Comparison of ENCODE assay signal across 5 worm cellular contexts in the genomic region with DNA sequence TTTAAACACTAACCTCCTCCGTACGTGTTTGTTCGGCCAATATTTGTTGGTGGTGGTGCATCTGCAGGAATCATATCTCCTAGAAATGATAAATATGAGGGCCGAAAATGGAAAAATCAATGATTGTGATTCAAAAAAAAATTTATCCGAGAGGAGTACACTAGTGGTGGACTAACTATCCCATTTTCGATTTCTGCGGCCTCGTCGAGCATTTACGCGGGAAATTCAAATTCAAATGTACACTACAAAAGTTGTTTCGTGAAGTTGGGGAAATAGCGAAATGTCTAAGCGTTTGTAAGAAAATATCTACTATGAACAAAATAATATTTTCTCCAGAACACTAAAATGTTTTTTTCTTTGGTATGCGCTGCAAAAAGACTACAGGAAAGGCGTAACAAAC.
TF ChIP-seq lines count a peak whose summit lies in the region.

No protein-coding gene starts in this region.

TF ChIP-seq in whole organism, L1 larva, 84 proteins besides CTCF, POLR2A, EP300 and RAD21 (continues in another document):
- TF ChIP-seq C04F5.9 (tag; optimal IDR thresholded peaks at IDR 0.05; lab: Kevin White, UChicago) (peak; percentile 72), rnt-1 (tag; optimal IDR thresholded peaks at IDR 0.05; lab: Kevin White, UChicago) (peak; percentile 96), snu-23 (GFP tag; optimal IDR thresholded peaks at IDR 0.05; lab: Kevin White, UChicago) (peak; percentile 73), dpl-1 (GFP tag; optimal IDR thresholded peaks at IDR 0.05; lab: Kevin White, UChicago) (peak; percentile 90 to 93 (median 93)), pax-3 (tag; optimal IDR thresholded peaks at IDR 0.05; lab: Kevin White, UChicago) (peak; percentile 80), tlp-1 (tag; optimal IDR thresholded peaks at IDR 0.05; lab: Kevin White, UChicago) (no peak), ceh-88 (GFP tag; IDR thresholded peaks at IDR 0.05; lab: Robert Waterston, UW) (no peak), irx-1 (tag; optimal IDR thresholded peaks at IDR 0.05; lab: Kevin White, UChicago) (peak; percentile 86), nhr-77 (tag; optimal IDR thresholded peaks at IDR 0.05; lab: Kevin White, UChicago) (no peak), mab-9 (GFP tag; IDR thresholded peaks at IDR 0.05; lab: Robert Waterston, UW) (0 out of 2 replicates have a peak, but pooled peaks have one; percentile 48), F16B12.6 (tag; optimal IDR thresholded peaks at IDR 0.05; lab: Kevin White, UChicago) (peak; percentile 12), hlh-17 (GFP tag; optimal IDR thresholded peaks at IDR 0.05; lab: Kevin White, UChicago; ENCODE audit: borderline replicate concordance) (no peak), fos-1 (tag; optimal IDR thresholded peaks at IDR 0.05; lab: Kevin White, UChicago) (peak; percentile 16), nhr-47 (tag; optimal IDR thresholded peaks at IDR 0.05; lab: Kevin White, UChicago) (peak; percentile 86), egl-13 (tag; optimal IDR thresholded peaks at IDR 0.05; lab: Kevin White, UChicago) (peak; percentile 66), lsy-2 (tag; optimal IDR thresholded peaks at IDR 0.05; lab: Kevin White, UChicago) (peak; percentile 32 to 72), nhr-85 (tag; lab: Kevin White, UChicago) (peak; percentile 94)

TF ChIP-seq in whole organism, L3 larva, 47 proteins besides CTCF, POLR2A, EP300 and RAD21:
- TF ChIP-seq nfya-1 (tag; optimal IDR thresholded peaks at IDR 0.05; lab: Kevin White, UChicago; ENCODE audit: insufficient read depth) (peak; percentile 27), ama-1 (optimal IDR thresholded peaks at IDR 0.05; lab: Kevin White, UChicago) (no peak), ceh-28 (tag; optimal IDR thresholded peaks at IDR 0.05; lab: Kevin White, UChicago) (peak; percentile 43), nhr-25 (tag; optimal IDR thresholded peaks at IDR 0.05; lab: Kevin White, UChicago) (peak; percentile 23), elt-2 (tag; optimal IDR thresholded peaks at IDR 0.05; lab: Kevin White, UChicago) (peak; percentile 18), elt-3 (tag; optimal IDR thresholded peaks at IDR 0.05; lab: Kevin White, UChicago) (no peak), nhr-11 (tag; optimal IDR thresholded peaks at IDR 0.05; lab: Kevin White, UChicago) (no peak), nhr-23 (tag; optimal IDR thresholded peaks at IDR 0.05; lab: Kevin White, UChicago) (peak; percentile 69), lsy-12 (tag; optimal IDR thresholded peaks at IDR 0.05; lab: Kevin White, UChicago) (peak; percentile 30), ceh-16 (tag; optimal IDR thresholded peaks at IDR 0.05; lab: Kevin White, UChicago) (no peak), hmg-11 (tag; optimal IDR thresholded peaks at IDR 0.05; lab: Kevin White, UChicago) (peak; percentile 29), lin-15B (tag; optimal IDR thresholded peaks at IDR 0.05; lab: Kevin White, UChicago) (peak; percentile 59), pha-4 (tag; optimal IDR thresholded peaks at IDR 0.05; lab: Kevin White, UChicago) (peak; percentile 74), R02D3.7 (tag; optimal IDR thresholded peaks at IDR 0.05; lab: Kevin White, UChicago) (no peak), lin-39 (tag; optimal IDR thresholded peaks at IDR 0.05; lab: Kevin White, UChicago) (peak; percentile 32), jun-1 (tag; optimal IDR thresholded peaks at IDR 0.05; lab: Kevin White, UChicago) (peak; percentile 12), nhr-43 (tag; optimal IDR thresholded peaks at IDR 0.05; lab: Kevin White, UChicago; ENCODE audit: poor library complexity, severe bottlenecking) (peak; percentile 84)

TF ChIP-seq in whole organism, early embryonic, 17 proteins besides CTCF, POLR2A, EP300 and RAD21:
- TF ChIP-seq tbx-11 (GFP tag; IDR thresholded peaks at IDR 0.05; lab: Robert Waterston, UW): no peak
- TF ChIP-seq hmbx-1 (tag; optimal IDR thresholded peaks at IDR 0.05; lab: Kevin White, UChicago): no peak
- peak; percentile 21 for TF ChIP-seq F13C5.2 (tag; optimal IDR thresholded peaks at IDR 0.05; lab: Kevin White, UChicago)
- TF ChIP-seq tbx-37 (GFP tag; conservative IDR thresholded peaks at IDR 0.05; lab: Robert Waterston, UW): peak; percentile 83
- no peak for TF ChIP-seq flt-1 (GFP tag; IDR thresholded peaks at IDR 0.05; lab: Robert Waterston, UW)
- TF ChIP-seq ama-1 (optimal IDR thresholded peaks at IDR 0.05; lab: Kevin White, UChicago): no peak
- no peak for TF ChIP-seq ceh-13 (GFP tag; optimal IDR thresholded peaks at IDR 0.05; lab: Kevin White, UChicago)
- TF ChIP-seq ceh-36 (tag; optimal IDR thresholded peaks at IDR 0.05; lab: Kevin White, UChicago): no peak
- no peak for TF ChIP-seq tra-4 (tag; optimal IDR thresholded peaks at IDR 0.05; lab: Kevin White, UChicago)
- TF ChIP-seq B0310.2 (tag; optimal IDR thresholded peaks at IDR 0.05; lab: Kevin White, UChicago): no peak
- peak; percentile 23 for TF ChIP-seq ets-7 (tag; optimal IDR thresholded peaks at IDR 0.05; lab: Kevin White, UChicago)
- TF ChIP-seq hmg-4 (GFP tag; optimal IDR thresholded peaks at IDR 0.05; lab: Kevin White, UChicago): no peak
- no peak for TF ChIP-seq pes-1 (GFP tag; IDR thresholded peaks at IDR 0.05; lab: Robert Waterston, UW)
- no peak for TF ChIP-seq aly-1 (tag; optimal IDR thresholded peaks at IDR 0.05; lab: Kevin White, UChicago)
- no peak for TF ChIP-seq sea-1 (GFP tag; conservative IDR thresholded peaks at IDR 0.05; lab: Robert Waterston, UW)
- no peak for TF ChIP-seq scrt-1 (GFP tag; IDR thresholded peaks at IDR 0.05; lab: Robert Waterston, UW)
- TF ChIP-seq hnd-1 (tag; optimal IDR thresholded peaks at IDR 0.05; lab: Kevin White, UChicago): peak; percentile 13
TF ChIP-seq in whole organism, early embryonic: peak in this region for 4.

TF ChIP-seq in whole organism, midembryonic, 9 proteins besides CTCF, POLR2A, EP300 and RAD21:
- TF ChIP-seq ztf-29 (GFP tag; IDR thresholded peaks at IDR 0.05; lab: Robert Waterston, UW): no peak
- TF ChIP-seq cog-1 (tag; optimal IDR thresholded peaks at IDR 0.05; lab: Kevin White, UChicago): peak; percentile 39
- TF ChIP-seq tab-1 (GFP tag; IDR thresholded peaks at IDR 0.05; lab: Robert Waterston, UW): no peak
- peak; percentile 71 for TF ChIP-seq ztf-23 (GFP tag; IDR thresholded peaks at IDR 0.05; lab: Robert Waterston, UW)
- TF ChIP-seq T22C8.4 (GFP tag; IDR thresholded peaks at IDR 0.05; lab: Robert Waterston, UW): peak; percentile 38; the same call in 1 of the 2 replicates
- TF ChIP-seq flt-1 (GFP tag; IDR thresholded peaks at IDR 0.05; lab: Robert Waterston, UW): peak; percentile 47; the same call in 1 of the 2 replicates

TF ChIP-seq in whole organism, young adult, 124 proteins besides CTCF, POLR2A, EP300 and RAD21 (continues in another document):
- TF ChIP-seq repo-1 (tag; optimal IDR thresholded peaks at IDR 0.05; lab: Kevin White, UChicago) (no peak), dpl-1 (GFP tag; optimal IDR thresholded peaks at IDR 0.05; lab: Kevin White, UChicago) (peak; percentile 54), Y79H2A.3 (GFP tag; conservative IDR thresholded peaks at IDR 0.05; lab: Robert Waterston, UW) (no peak), B0261.1 (tag; optimal IDR thresholded peaks at IDR 0.05; lab: Kevin White, UChicago) (no peak), ceh-100 (GFP tag; IDR thresholded peaks at IDR 0.05; lab: Robert Waterston, UW) (peak; percentile 53), ceh-27 (GFP tag; optimal IDR thresholded peaks at IDR 0.05; lab: Kevin White, UChicago) (peak; percentile 56), K12H6.12 (tag; optimal IDR thresholded peaks at IDR 0.05; lab: Kevin White, UChicago) (peak; percentile 58), Y67H2A.10 (GFP tag; conservative IDR thresholded peaks at IDR 0.05; lab: Robert Waterston, UW) (no peak), lin-54 (GFP tag; optimal IDR thresholded peaks at IDR 0.05; lab: Kevin White, UChicago) (peak; percentile 92), K11D2.4 (GFP tag; IDR thresholded peaks at IDR 0.05; lab: Robert Waterston, UW) (peak; percentile 72), lin-40 (tag; optimal IDR thresholded peaks at IDR 0.05; lab: Kevin White, UChicago) (peak; percentile 30), rec-8 (tag; optimal IDR thresholded peaks at IDR 0.05; lab: Kevin White, UChicago) (peak; percentile 14 to 26), tbx-9 (tag; optimal IDR thresholded peaks at IDR 0.05; lab: Kevin White, UChicago; ENCODE audit: borderline replicate concordance) (no peak), ZK185.1 (tag; optimal IDR thresholded peaks at IDR 0.05; lab: Kevin White, UChicago; ENCODE audit: poor library complexity, severe bottlenecking) (peak; percentile 83), ceh-40 (GFP tag; IDR thresholded peaks at IDR 0.05; lab: Robert Waterston, UW) (0 out of 2 replicates have a peak, but pooled peaks have one; percentile 72), ztf-26 (tag; optimal IDR thresholded peaks at IDR 0.05; lab: Kevin White, UChicago) (no peak), dpff-1 (tag; optimal IDR thresholded peaks at IDR 0.05; lab: Kevin White, UChicago) (no peak), C17E4.6 (GFP tag; IDR thresholded peaks at IDR 0.05; lab: Robert Waterston, UW) (0 out of 2 replicates have a peak, but pooled peaks have one; percentile 14), lin-35 (GFP tag; optimal IDR thresholded peaks at IDR 0.05; lab: Kevin White, UChicago) (peak in 1 of 3 experiments; percentile 72), rcor-1 (GFP tag; IDR thresholded peaks at IDR 0.05; lab: Robert Waterston, UW) (peak; percentile 34; the same call in 1 of the 2 replicates), ceh-91 (GFP tag; IDR thresholded peaks at IDR 0.05; lab: Robert Waterston, UW) (0 out of 2 replicates have a peak, but pooled peaks have one; percentile 27), fkh-3 (tag; optimal IDR thresholded peaks at IDR 0.05; lab: Kevin White, UChicago) (no peak), zim-3 (tag; optimal IDR thresholded peaks at IDR 0.05; lab: Kevin White, UChicago) (no peak), ztf-25 (GFP tag; IDR thresholded peaks at IDR 0.05; lab: Robert Waterston, UW) (no peak), madf-8 (GFP tag; conservative IDR thresholded peaks at IDR 0.05; lab: Robert Waterston, UW) (peak; percentile 51), lag-1 (GFP tag; IDR thresholded peaks at IDR 0.05; lab: Robert Waterston, UW) (no peak), B0019.2 (GFP tag; conservative IDR thresholded peaks at IDR 0.05; lab: Robert Waterston, UW) (0 out of 2 replicates have a peak, but pooled peaks have one; percentile 23), hmg-1.2 (GFP tag; IDR thresholded peaks at IDR 0.05; lab: Robert Waterston, UW) (no peak), snpc-4 (GFP tag; optimal IDR thresholded peaks at IDR 0.05; lab: Kevin White, UChicago) (no peak), snpc-4 (tag; optimal IDR thresholded peaks at IDR 0.05; lab: Kevin White, UChicago) (no peak), mxl-1 (tag; optimal IDR thresholded peaks at IDR 0.05; lab: Kevin White, UChicago) (no peak), hlh-12 (tag; optimal IDR thresholded peaks at IDR 0.05; lab: Kevin White, UChicago) (no peak), hlh-26 (GFP tag; conservative IDR thresholded peaks at IDR 0.05; lab: Robert Waterston, UW) (no peak), ztf-18 (tag; optimal IDR thresholded peaks at IDR 0.05; lab: Kevin White, UChicago) (no peak), athp-1 (tag; optimal IDR thresholded peaks at IDR 0.05; lab: Kevin White, UChicago) (no peak), nfya-2 (GFP tag; IDR thresholded peaks at IDR 0.05; lab: Robert Waterston, UW) (no peak)
